Worm (Caenorhabditis elegans) whole organism, young adult: ENCODE results near the gene C09B9.1.

Experiments
- B0035.1 ChIP-seq: sonication (generic microtip); optimal IDR thresholded peaks from 2 replicates; lab custom pipeline; 2016; ENCODE audit warnings: missing genetic modification characterization, mild to moderate bottlenecking, missing compliant biosample characterization, missing genotype, missing genetic modification reagents
- B0261.1 ChIP-seq: sonication (generic microtip); optimal IDR thresholded peaks from 2 replicates; lab custom pipeline; 2016; ENCODE audit warnings: mild to moderate bottlenecking, missing genetic modification characterization, moderate library complexity, missing compliant biosample characterization
- C06A6.2 ChIP-seq: fragments of 200-800 bp; sonication (Bioruptor generic); conservative IDR thresholded peaks from 2 replicates; pipeline ENCODE4 v1.3.6; 2022; ENCODE audit warnings: missing genetic modification characterization, missing compliant biosample characterization
- F37B4.10 ChIP-seq: fragments of 200-800 bp; sonication (Bioruptor generic); IDR thresholded peaks from 2 replicates; pipeline ENCODE4 v1.3.6; 2022; ENCODE audit warnings: missing genetic modification characterization, missing compliant biosample characterization
- F49E8.2 ChIP-seq: sonication (generic microtip); optimal IDR thresholded peaks from 3 replicates; lab custom pipeline; 2017; ENCODE audit warnings: missing genetic modification characterization, mild to moderate bottlenecking, missing compliant biosample characterization, antibody characterized with exemption, moderate library complexity; ENCODE audit not compliant: insufficient read depth
- F52B5.7 ChIP-seq: sonication (generic microtip); optimal IDR thresholded peaks from 2 replicates; lab custom pipeline; 2016; ENCODE audit warnings: mild to moderate bottlenecking, missing genetic modification characterization, missing compliant biosample characterization
- F55B11.4 ChIP-seq: sonication (generic microtip); optimal IDR thresholded peaks from 2 replicates; lab custom pipeline; 2016; ENCODE audit warnings: missing compliant biosample characterization, missing genetic modification characterization, borderline replicate concordance; ENCODE audit not compliant: insufficient read depth
- Y67H2A.10 ChIP-seq: fragments of 200-800 bp; sonication (Bioruptor generic); conservative IDR thresholded peaks from 2 replicates; pipeline ENCODE4 v1.3.6; 2022; ENCODE audit warnings: missing genetic modification reagents, missing genetic modification characterization, missing compliant biosample characterization
- Y79H2A.3 ChIP-seq: fragments of 200-800 bp; sonication (Bioruptor generic); conservative IDR thresholded peaks from 2 replicates; pipeline ENCODE4 v1.3.6; 2022; ENCODE audit warnings: missing genetic modification reagents, missing genetic modification characterization, missing compliant biosample characterization
- Y95B8A.8 ChIP-seq: fragments of 200-800 bp; sonication (Bioruptor generic); IDR thresholded peaks from 2 replicates; pipeline ENCODE4 v1.3.6; 2022; ENCODE audit warnings: missing genetic modification reagents, missing genetic modification characterization, missing compliant biosample characterization
- ZK185.1 ChIP-seq: sonication (generic microtip); optimal IDR thresholded peaks from 2 replicates; lab custom pipeline; 2016; ENCODE audit warnings: mild to moderate bottlenecking, missing genetic modification characterization, missing compliant biosample characterization; ENCODE audit not compliant: poor library complexity, severe bottlenecking
- aptf-3 ChIP-seq: fragments of 200-800 bp; sonication (Bioruptor generic); IDR thresholded peaks from 2 replicates; pipeline ENCODE4 v1.3.6; 2022; ENCODE audit warnings: missing genetic modification characterization, missing compliant biosample characterization
- athp-1 ChIP-seq: sonication (generic microtip); optimal IDR thresholded peaks from 2 replicates; lab custom pipeline; 2017; ENCODE audit warnings: mild to moderate bottlenecking, missing genetic modification characterization, missing compliant biosample characterization
- attf-6 ChIP-seq: fragments of 200-800 bp; sonication (Bioruptor generic); IDR thresholded peaks from 2 replicates; pipeline ENCODE4 v1.3.6; 2022; ENCODE audit warnings: missing genetic modification reagents, missing genetic modification characterization, missing compliant biosample characterization
- cebp-2 ChIP-seq: fragments of 200-800 bp; sonication (Bioruptor generic); IDR thresholded peaks from 2 replicates; pipeline ENCODE4 v1.3.6; 2022; ENCODE audit warnings: missing genetic modification characterization, missing compliant biosample characterization
- ceh-40 ChIP-seq: fragments of 200-800 bp; sonication (Bioruptor generic); IDR thresholded peaks from 2 replicates; pipeline ENCODE4 v1.3.6; 2022; ENCODE audit warnings: missing genetic modification characterization, missing compliant biosample characterization
- chd-7 ChIP-seq: sonication (generic microtip); optimal IDR thresholded peaks from 2 replicates; lab custom pipeline; 2016; ENCODE audit warnings: mild to moderate bottlenecking, missing genetic modification characterization, moderate library complexity, missing compliant biosample characterization
- dpff-1 ChIP-seq: sonication (generic microtip); optimal IDR thresholded peaks from 2 replicates; lab custom pipeline; 2017; ENCODE audit warnings: mild to moderate bottlenecking, missing genetic modification characterization, missing compliant biosample characterization
- efl-1 ChIP-seq: fragments of 150-350 bp; optimal IDR thresholded peaks from 2 replicates; lab custom pipeline; 2014; ENCODE audit warnings: missing biosample characterization, missing genetic modification reagents, missing genetic modification characterization
- egrh-3 ChIP-seq: fragments of 200-800 bp; sonication (Bioruptor generic); IDR thresholded peaks from 2 replicates; pipeline ENCODE4 v1.3.6; 2022; ENCODE audit warnings: missing genetic modification reagents, missing genetic modification characterization, missing compliant biosample characterization
- gei-17 ChIP-seq: fragments of 200-800 bp; sonication (Bioruptor generic); optimal IDR thresholded peaks from 2 replicates; lab custom pipeline; 2018; ENCODE audit warnings: mild to moderate bottlenecking, missing genetic modification characterization, missing compliant biosample characterization
- hlh-12 ChIP-seq: sonication (generic microtip); optimal IDR thresholded peaks from 2 replicates; lab custom pipeline; 2016; ENCODE audit warnings: missing genetic modification characterization, missing compliant biosample characterization
- hmg-20 ChIP-seq: fragments of 200-800 bp; sonication (Bioruptor generic); IDR thresholded peaks from 2 replicates; pipeline ENCODE4 v1.3.6; 2022; ENCODE audit warnings: missing genetic modification reagents, missing genetic modification characterization, missing compliant biosample characterization
- hsf-1 ChIP-seq: fragments of 200-800 bp; sonication (Bioruptor generic); IDR thresholded peaks from 2 replicates; pipeline ENCODE4 v1.3.6; 2022; ENCODE audit warnings: missing genetic modification reagents, missing genetic modification characterization, missing compliant biosample characterization
- lag-1 ChIP-seq: fragments of 200-800 bp; sonication (Bioruptor generic); IDR thresholded peaks from 2 replicates; pipeline ENCODE4 v1.3.6; 2022; ENCODE audit warnings: missing genetic modification reagents, missing genetic modification characterization, missing compliant biosample characterization
- let-526 ChIP-seq: fragments of 200-800 bp; sonication (Bioruptor generic); IDR thresholded peaks from 2 replicates; pipeline ENCODE4 v1.3.6; 2022; ENCODE audit warnings: missing genetic modification reagents, missing genetic modification characterization, missing compliant biosample characterization
- lin-26 ChIP-seq: fragments of 200-800 bp; sonication (Bioruptor generic); IDR thresholded peaks from 2 replicates; pipeline ENCODE4 v1.3.6; 2022; ENCODE audit warnings: missing genetic modification reagents, missing genetic modification characterization, missing compliant biosample characterization
- madf-3 ChIP-seq: fragments of 200-800 bp; sonication (Bioruptor generic); IDR thresholded peaks from 2 replicates; pipeline ENCODE4 v1.3.6; 2022; ENCODE audit warnings: missing genetic modification reagents, missing genetic modification characterization, missing compliant biosample characterization
- mxl-1 ChIP-seq: sonication (generic microtip); optimal IDR thresholded peaks from 2 replicates; lab custom pipeline; 2016; ENCODE audit warnings: missing genetic modification characterization, missing compliant biosample characterization
- nfya-1 ChIP-seq: sonication (generic microtip); optimal IDR thresholded peaks from 2 replicates; lab custom pipeline; 2017; ENCODE audit warnings: antibody characterized with exemption, missing compliant biosample characterization, missing genetic modification characterization, borderline replicate concordance; ENCODE audit not compliant: insufficient read depth
- nhr-179 ChIP-seq: sonication (generic microtip); optimal IDR thresholded peaks from 2 replicates; lab custom pipeline; 2016; ENCODE audit warnings: mild to moderate bottlenecking, missing genetic modification characterization, missing compliant biosample characterization
- nhr-27 ChIP-seq: fragments of 200-800 bp; sonication (Bioruptor generic); optimal IDR thresholded peaks from 2 replicates; lab custom pipeline; 2018; ENCODE audit warnings: mild to moderate bottlenecking, missing genetic modification characterization, moderate library complexity, missing compliant biosample characterization
- nhr-90 ChIP-seq: sonication (generic microtip); optimal IDR thresholded peaks from 2 replicates; lab custom pipeline; 2016; ENCODE audit warnings: missing genotype, mild to moderate bottlenecking, missing genetic modification characterization, missing compliant biosample characterization
- pbrm-1 ChIP-seq: fragments of 200-800 bp; sonication (Bioruptor generic); IDR thresholded peaks from 2 replicates; pipeline ENCODE4 v1.3.6; 2022; ENCODE audit warnings: missing genetic modification reagents, missing genetic modification characterization, missing compliant biosample characterization
- repo-1 ChIP-seq: sonication (generic microtip); optimal IDR thresholded peaks from 2 replicates; lab custom pipeline; 2017; ENCODE audit warnings: mild to moderate bottlenecking, missing genetic modification characterization, missing compliant biosample characterization
- sdz-38 ChIP-seq: sonication (generic microtip); optimal IDR thresholded peaks from 2 replicates; lab custom pipeline; 2016; ENCODE audit warnings: missing genotype, missing genetic modification characterization, missing compliant biosample characterization
- sea-2 ChIP-seq: fragments of 200-800 bp; sonication (Bioruptor generic); IDR thresholded peaks from 2 replicates; pipeline ENCODE4 v1.3.6; 2022; ENCODE audit warnings: missing genetic modification characterization, missing compliant biosample characterization
- snpc-1.1 ChIP-seq: sonication (generic microtip); optimal IDR thresholded peaks from 2 replicates; lab custom pipeline; 2017; ENCODE audit warnings: missing genetic modification characterization, mild to moderate bottlenecking, missing compliant biosample characterization, antibody characterized with exemption, moderate library complexity, missing genotype, missing genetic modification reagents; ENCODE audit not compliant: insufficient read depth
- snpc-1.3 ChIP-seq: sonication (generic microtip); optimal IDR thresholded peaks from 2 replicates; lab custom pipeline; 2017; ENCODE audit warnings: missing genetic modification characterization, mild to moderate bottlenecking, missing compliant biosample characterization, antibody characterized with exemption, moderate library complexity, missing genotype, missing genetic modification reagents; ENCODE audit not compliant: insufficient read depth
- snpc-3.4 ChIP-seq: sonication (generic microtip); optimal IDR thresholded peaks from 2 replicates; lab custom pipeline; 2017; ENCODE audit warnings: missing genetic modification characterization, mild to moderate bottlenecking, missing compliant biosample characterization, antibody characterized with exemption, moderate library complexity, missing genotype, missing genetic modification reagents
- sptf-2 ChIP-seq: fragments of 200-800 bp; sonication (Bioruptor generic); optimal IDR thresholded peaks from 2 replicates; lab custom pipeline; 2018; ENCODE audit warnings: mild to moderate bottlenecking, missing genetic modification characterization, missing compliant biosample characterization
- tlf-1 ChIP-seq: fragments of 200-800 bp; sonication (Bioruptor generic); optimal IDR thresholded peaks from 2 replicates; lab custom pipeline; 2018; ENCODE audit warnings: mild to moderate bottlenecking, missing genetic modification characterization, missing compliant biosample characterization
- unc-130 ChIP-seq: sonication (generic microtip); optimal IDR thresholded peaks from 2 replicates; lab custom pipeline; 2016; ENCODE audit warnings: missing genetic modification reagents, missing genetic modification characterization, missing compliant biosample characterization
- xnd-1 ChIP-seq: sonication (generic microtip); optimal IDR thresholded peaks from 2 replicates; lab custom pipeline; 2016; ENCODE audit warnings: missing genotype, missing genetic modification reagents, missing genetic modification characterization, missing compliant biosample characterization
- zfh-2 ChIP-seq: fragments of 200-800 bp; sonication (Bioruptor generic); conservative IDR thresholded peaks from 2 replicates; pipeline ENCODE4 v1.3.6; 2022; ENCODE audit warnings: missing genetic modification reagents, missing genetic modification characterization, missing compliant biosample characterization
- zim-3 ChIP-seq: sonication (generic microtip); optimal IDR thresholded peaks from 2 replicates; lab custom pipeline; 2017; ENCODE audit warnings: mild to moderate bottlenecking, missing genetic modification characterization, moderate library complexity, missing compliant biosample characterization
- ztf-25 ChIP-seq: fragments of 200-800 bp; sonication (Bioruptor generic); IDR thresholded peaks from 2 replicates; pipeline ENCODE4 v1.3.6; 2022; ENCODE audit warnings: missing genetic modification reagents, missing genetic modification characterization, missing compliant biosample characterization

The C09B9.1 gene

ce11 chrIV:5086243-5086960, 48.8 kb downstream of the C09B9.1 start (continued):
- no peak for TF ChIP-seq Y67H2A.10 (GFP tag; lab: Robert Waterston, UW)
- no peak for TF ChIP-seq zim-3 (tag; lab: Kevin White, UChicago)
- TF ChIP-seq C06A6.2 (GFP tag; lab: Robert Waterston, UW), result peak; percentile 37; the same call in 1 of the 2 replicates
- TF ChIP-seq snpc-1.3 (tag; lab: Kevin White, UChicago), result no peak
- TF ChIP-seq aptf-3 (GFP tag; lab: Robert Waterston, UW), result 0 out of 2 replicates have a peak, but pooled peaks have one; percentile 15
- TF ChIP-seq lin-26, result no peak
- TF ChIP-seq Y79H2A.3 (GFP tag; lab: Robert Waterston, UW), result no peak
- no peak for TF ChIP-seq cebp-2 (GFP tag; lab: Robert Waterston, UW)
- no peak for TF ChIP-seq F37B4.10 (GFP tag; lab: Robert Waterston, UW)
- no peak for TF ChIP-seq efl-1
- no peak for TF ChIP-seq nhr-179 (tag; lab: Kevin White, UChicago)
- TF ChIP-seq xnd-1 (tag; lab: Kevin White, UChicago), result no peak
- no peak for TF ChIP-seq unc-130
- peak; percentile 29 for TF ChIP-seq nhr-90
- TF ChIP-seq snpc-1.1 (tag; lab: Kevin White, UChicago), result peak; percentile 29
- peak; percentile 27 for TF ChIP-seq snpc-3.4 (tag; lab: Kevin White, UChicago)
- no peak for TF ChIP-seq chd-7 (tag; lab: Kevin White, UChicago)
- TF ChIP-seq attf-6 (GFP tag; lab: Robert Waterston, UW), result no peak; the same call in 1 of the 2 replicates
- no peak for TF ChIP-seq gei-17
- TF ChIP-seq dpff-1, result no peak
- no peak for TF ChIP-seq sea-2 (GFP tag; lab: Robert Waterston, UW)
- TF ChIP-seq B0261.1 (tag; lab: Kevin White, UChicago), result no peak
- no peak for TF ChIP-seq ztf-25
- TF ChIP-seq F52B5.7 (tag; lab: Kevin White, UChicago), result peak; percentile 3
- peak; percentile 74 for TF ChIP-seq repo-1
- TF ChIP-seq hlh-12 (tag; lab: Kevin White, UChicago), result no peak
- TF ChIP-seq pbrm-1 (GFP tag; lab: Robert Waterston, UW), result no peak
- no peak for TF ChIP-seq lag-1 (GFP tag; lab: Robert Waterston, UW)
- no peak for TF ChIP-seq F49E8.2
- TF ChIP-seq egrh-3 (GFP tag; lab: Robert Waterston, UW), result no peak
- TF ChIP-seq madf-3 (GFP tag; lab: Robert Waterston, UW), result peak; percentile 51; the same call in 1 of the 2 replicates
- no peak for TF ChIP-seq sdz-38
- TF ChIP-seq F55B11.4 (tag; lab: Kevin White, UChicago), result no peak
- no peak for TF ChIP-seq zfh-2
- TF ChIP-seq let-526 (GFP tag; lab: Robert Waterston, UW), result no peak
- TF ChIP-seq B0035.1 (tag; lab: Kevin White, UChicago), result no peak
- TF ChIP-seq sptf-2 (GFP tag; lab: Kevin White, UChicago), result no peak
- no peak for TF ChIP-seq hmg-20 (GFP tag; lab: Robert Waterston, UW)
- TF ChIP-seq nfya-1 (tag; lab: Kevin White, UChicago), result no peak
- no peak for TF ChIP-seq Y95B8A.8 (GFP tag; lab: Robert Waterston, UW)
- no peak for TF ChIP-seq mxl-1 (tag; lab: Kevin White, UChicago)
- no peak for TF ChIP-seq nhr-27
- TF ChIP-seq ceh-40, result 0 out of 2 replicates have a peak, but pooled peaks have one; percentile 19
- TF ChIP-seq ZK185.1 (tag; lab: Kevin White, UChicago), result peak; percentile 72
- TF ChIP-seq tlf-1 (GFP tag; lab: Kevin White, UChicago), result no peak
- no peak for TF ChIP-seq hsf-1 (GFP tag; lab: Robert Waterston, UW)
- no peak for TF ChIP-seq athp-1
